Fruit fly (Drosophila melanogaster) S2 (cell line): Measurements from ENCODE around the gene Fbw5.

ENCODE experiments used
- CG8478 ChIP-seq: fragments of >200 bp; optimal IDR thresholded peaks from 2 replicates; lab custom pipeline; 2018
- CTCF ChIP-seq, 2 experiments: fragments of >200 bp; optimal IDR thresholded peaks; 2 replicates each; lab custom pipeline; 2018

DNA sequence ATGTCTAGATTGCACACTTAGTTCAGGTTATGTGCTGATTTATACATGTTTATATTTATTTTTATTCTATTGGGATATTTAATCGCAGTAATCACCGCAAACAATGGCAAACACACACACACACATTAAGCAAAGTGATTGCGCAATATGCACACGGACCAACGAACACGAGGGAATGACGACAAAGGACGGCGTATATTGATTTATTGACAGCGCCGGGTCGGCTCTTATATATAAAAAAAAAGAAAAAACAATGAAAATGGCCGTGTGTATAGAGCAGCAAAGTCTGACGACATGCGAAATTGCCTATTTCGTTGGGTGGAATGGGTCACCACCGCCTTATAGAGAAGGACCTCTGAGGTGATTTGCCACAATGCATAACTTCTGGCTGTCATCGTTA lies 45.0 kb upstream of the Fbw5 start:
- TF ChIP-seq CG8478 (no peak), CTCF (optimal IDR thresholded peaks at IDR 0.05; lab: Kevin White, UChicago) (no peak)
